Fruit fly (Drosophila melanogaster) whole organism, embryonic: ENCODE measurements around the gene Gr33a.

Experiments
- Abd-B ChIP-seq: fragments of 200-800 bp; sonication (Bioruptor generic); optimal IDR thresholded peaks from 2 replicates; lab custom pipeline; 2018; ENCODE audit warnings: missing biosample characterization, mild to moderate bottlenecking, missing genetic modification characterization, moderate library complexity
- CG10267 ChIP-seq: fragments of 200-800 bp; sonication (Bioruptor generic); optimal IDR thresholded peaks from 2 replicates; lab custom pipeline; 2018; ENCODE audit warnings: missing biosample characterization, mild to moderate bottlenecking, missing genetic modification characterization, moderate library complexity
- CG10321 ChIP-seq: fragments of 200-800 bp; sonication (Bioruptor generic); IDR thresholded peaks from 2 replicates; pipeline ENCODE4 v1.3.6; 2022; ENCODE audit warnings: missing biosample characterization, missing genetic modification characterization
- CG11456 ChIP-seq: fragments of 200-800 bp; sonication (Bioruptor generic); IDR thresholded peaks from 3 replicates; pipeline ENCODE4 v1.3.6; 2022; ENCODE audit warnings: missing biosample characterization, missing genetic modification characterization
- CG12744 ChIP-seq: fragments of 200-800 bp; sonication (Bioruptor generic); optimal IDR thresholded peaks from 2 replicates; lab custom pipeline; 2016; ENCODE audit warnings: missing biosample characterization, missing genetic modification characterization
- CG14667 ChIP-seq: fragments of 200-800 bp; sonication (Bioruptor generic); IDR thresholded peaks from 2 replicates; pipeline ENCODE4 v1.3.6; 2022; ENCODE audit warnings: missing biosample characterization, missing genetic modification characterization
- CG14965 ChIP-seq: fragments of 200-800 bp; sonication (Bioruptor generic); optimal IDR thresholded peaks from 2 replicates; lab custom pipeline; 2016; ENCODE audit warnings: missing biosample characterization, missing genetic modification characterization, borderline replicate concordance
- CG15696 ChIP-seq: fragments of 200-800 bp; sonication (Bioruptor generic); optimal IDR thresholded peaks from 2 replicates; lab custom pipeline; 2019; ENCODE audit warnings: missing biosample characterization, mild to moderate bottlenecking, missing genetic modification characterization, moderate library complexity
- CG17385 ChIP-seq: fragments of 200-800 bp; sonication (Bioruptor generic); optimal IDR thresholded peaks from 3 replicates; lab custom pipeline; 2018; ENCODE audit warnings: missing biosample characterization, mild to moderate bottlenecking, missing genetic modification characterization
- CG30020 ChIP-seq: fragments of 200-800 bp; optimal IDR thresholded peaks from 2 replicates; lab custom pipeline; 2019; ENCODE audit warnings: missing biosample characterization, mild to moderate bottlenecking, missing genetic modification characterization, moderate library complexity
- CG31365 ChIP-seq: fragments of 200-800 bp; sonication (Bioruptor generic); optimal IDR thresholded peaks from 2 replicates; lab custom pipeline; 2018; ENCODE audit warnings: missing biosample characterization, mild to moderate bottlenecking, missing genetic modification characterization
- CG3838 ChIP-seq: fragments of 200-800 bp; sonication (Bioruptor generic); optimal IDR thresholded peaks from 3 replicates; lab custom pipeline; 2016; ENCODE audit warnings: missing biosample characterization, missing genetic modification characterization
- CG6765 ChIP-seq: fragments of 200-800 bp; sonication (Bioruptor generic); optimal IDR thresholded peaks from 3 replicates; lab custom pipeline; 2017; ENCODE audit warnings: missing biosample characterization, mild to moderate bottlenecking, missing genetic modification characterization
- CG7357 ChIP-seq: fragments of 200-800 bp; sonication (Bioruptor generic); IDR thresholded peaks from 3 replicates; pipeline ENCODE4 v1.3.6; 2022; ENCODE audit warnings: missing biosample characterization, missing genetic modification characterization
- CG9797 ChIP-seq: fragments of 200-800 bp; sonication (Bioruptor generic); optimal IDR thresholded peaks from 3 replicates; lab custom pipeline; 2018; ENCODE audit warnings: missing biosample characterization, mild to moderate bottlenecking, missing genetic modification characterization
- Camta ChIP-seq: fragments of 200-800 bp; sonication (Bioruptor generic); optimal IDR thresholded peaks from 2 replicates; lab custom pipeline; 2016; ENCODE audit warnings: missing biosample characterization, missing genetic modification characterization
- Ets65A ChIP-seq: fragments of 200-800 bp; sonication (Bioruptor generic); peaks from one replicate; lab custom pipeline; 2016; ENCODE audit warnings: missing biosample characterization, missing genetic modification characterization
- Ets97D ChIP-seq: fragments of 200-800 bp; sonication (Bioruptor generic); optimal IDR thresholded peaks from 3 replicates; lab custom pipeline; 2016; ENCODE audit warnings: missing biosample characterization, missing genetic modification characterization
- HLH54F ChIP-seq: fragments of 200-800 bp; sonication (Bioruptor generic); optimal IDR thresholded peaks from 3 replicates; lab custom pipeline; 2016; ENCODE audit warnings: missing biosample characterization, missing genetic modification characterization
- MTF-1 ChIP-seq: fragments of 200-800 bp; sonication (Bioruptor generic); optimal IDR thresholded peaks from 2 replicates; lab custom pipeline; 2018; ENCODE audit warnings: missing biosample characterization, mild to moderate bottlenecking, missing genetic modification characterization, borderline replicate concordance
- Optix ChIP-seq: fragments of 200-800 bp; sonication (Bioruptor generic); IDR thresholded peaks from 3 replicates; pipeline ENCODE4 v1.3.6; 2022; ENCODE audit warnings: missing biosample characterization, missing genetic modification characterization
- PHDP ChIP-seq: fragments of 200-800 bp; sonication (Bioruptor generic); optimal IDR thresholded peaks from 3 replicates; lab custom pipeline; 2018; ENCODE audit warnings: missing biosample characterization, mild to moderate bottlenecking, missing genetic modification characterization, moderate library complexity
- Rfx ChIP-seq: fragments of 200-800 bp; sonication (Bioruptor generic); IDR thresholded peaks from 2 replicates; pipeline ENCODE4 v1.3.6; 2022; ENCODE audit warnings: missing biosample characterization, missing genetic modification characterization
- Taf1 ChIP-seq: fragments of 200-800 bp; sonication (Bioruptor generic); IDR thresholded peaks from 2 replicates; pipeline ENCODE4 v1.3.6; 2022; ENCODE audit warnings: missing biosample characterization, missing genetic modification characterization
- Trl ChIP-seq, 3 experiments: fragments of >200 bp in 2 of 3; fragments of 200-800 bp in 1 of 3; sonication (Bioruptor generic) in 1 of 3; optimal IDR thresholded peaks; 2 replicates in 1 of 3; 3 replicates in 2 of 3; lab custom pipeline; 2016 to 2017; ENCODE audit warnings: missing biosample characterization in 1 of 3, missing genetic modification characterization in 1 of 3
- br ChIP-seq: fragments of >200 bp; optimal IDR thresholded peaks from 2 replicates; lab custom pipeline; 2017
- caup ChIP-seq: fragments of 200-800 bp; sonication (Bioruptor generic); optimal IDR thresholded peaks from 3 replicates; lab custom pipeline; 2017; ENCODE audit warnings: missing biosample characterization, mild to moderate bottlenecking, missing genetic modification characterization, moderate library complexity; ENCODE audit not compliant: severe bottlenecking
- crc ChIP-seq: fragments of 200-800 bp; sonication (Bioruptor generic); optimal IDR thresholded peaks from 2 replicates; lab custom pipeline; 2016; ENCODE audit warnings: missing biosample characterization, missing genetic modification characterization
- cwo ChIP-seq: fragments of 200-800 bp; sonication (Bioruptor generic); optimal IDR thresholded peaks from 3 replicates; lab custom pipeline; 2017; ENCODE audit warnings: missing biosample characterization, missing genetic modification characterization, mild to moderate bottlenecking, moderate library complexity, missing genetic modification reagents
- dati ChIP-seq: fragments of 200-800 bp; sonication (Bioruptor generic); IDR thresholded peaks from 2 replicates; pipeline ENCODE4 v1.3.6; 2022; ENCODE audit warnings: missing biosample characterization, missing genetic modification characterization
- fu2 ChIP-seq: fragments of 200-800 bp; sonication (Bioruptor generic); optimal IDR thresholded peaks from 2 replicates; lab custom pipeline; 2016; ENCODE audit warnings: missing biosample characterization, missing genetic modification characterization
- gsb ChIP-seq: fragments of 200-800 bp; sonication (Bioruptor generic); IDR thresholded peaks from 2 replicates; pipeline ENCODE4 v1.3.6; 2022; ENCODE audit warnings: missing biosample characterization, missing genetic modification characterization
- inv ChIP-seq: fragments of 200-800 bp; sonication (Bioruptor generic); IDR thresholded peaks from 2 replicates; pipeline ENCODE4 v1.3.6; 2022; ENCODE audit warnings: missing biosample characterization, missing genetic modification characterization; ENCODE audit not compliant: partially characterized antibody
- jigr1 ChIP-seq: fragments of 200-800 bp; sonication (Bioruptor generic); IDR thresholded peaks from 3 replicates; pipeline ENCODE4 v1.3.6; 2022; ENCODE audit warnings: missing biosample characterization, missing genetic modification characterization
- ken ChIP-seq: fragments of 200-800 bp; sonication (Bioruptor generic); IDR thresholded peaks from 3 replicates; pipeline ENCODE4 v1.3.6; 2022; ENCODE audit warnings: missing biosample characterization, missing genetic modification characterization
- klu ChIP-seq: fragments of 200-800 bp; sonication (Bioruptor generic); IDR thresholded peaks from 2 replicates; pipeline ENCODE4 v1.3.6; 2022; ENCODE audit warnings: missing biosample characterization, missing genetic modification characterization
- nmo ChIP-seq: fragments of 200-800 bp; sonication (Bioruptor generic); optimal IDR thresholded peaks from 2 replicates; lab custom pipeline; 2018; ENCODE audit warnings: missing biosample characterization, mild to moderate bottlenecking, missing genetic modification characterization, moderate library complexity
- onecut ChIP-seq: fragments of 200-800 bp; sonication (Bioruptor generic); IDR thresholded peaks from 2 replicates; pipeline ENCODE4 v1.3.6; 2022; ENCODE audit warnings: missing biosample characterization, missing genetic modification characterization
- pho ChIP-seq: fragments of 200-800 bp; sonication (Bioruptor generic); optimal IDR thresholded peaks from 2 replicates; lab custom pipeline; 2016; ENCODE audit warnings: missing biosample characterization, missing genetic modification characterization
- ranshi ChIP-seq: fragments of 200-800 bp; sonication (Bioruptor generic); IDR thresholded peaks from 2 replicates; pipeline ENCODE4 v1.3.6; 2022; ENCODE audit warnings: missing biosample characterization, missing genetic modification characterization
- rib ChIP-seq: fragments of 200-800 bp; sonication (Bioruptor generic); IDR thresholded peaks from 2 replicates; pipeline ENCODE4 v1.3.6; 2022; ENCODE audit warnings: missing biosample characterization, missing genetic modification characterization
- scrt ChIP-seq: fragments of 200-800 bp; sonication (Bioruptor generic); optimal IDR thresholded peaks from 2 replicates; lab custom pipeline; 2018; ENCODE audit warnings: missing biosample characterization, mild to moderate bottlenecking, missing genetic modification characterization, moderate library complexity
- sd ChIP-seq: fragments of 200-800 bp; sonication (Bioruptor generic); optimal IDR thresholded peaks from 3 replicates; lab custom pipeline; 2018; ENCODE audit warnings: missing biosample characterization, mild to moderate bottlenecking, missing genetic modification characterization, moderate library complexity
- sens ChIP-seq: fragments of 200-800 bp; sonication (Bioruptor generic); peaks from one replicate; lab custom pipeline; 2016; ENCODE audit warnings: missing biosample characterization, missing genetic modification characterization
- sisA ChIP-seq: fragments of 200-800 bp; sonication (Bioruptor generic); IDR thresholded peaks from 2 replicates; pipeline ENCODE4 v1.3.6; 2022; ENCODE audit warnings: missing biosample characterization, missing genetic modification characterization
- sna ChIP-seq: fragments of 200-800 bp; sonication (Bioruptor generic); IDR thresholded peaks from 2 replicates; pipeline ENCODE4 v1.3.6; 2022; ENCODE audit warnings: missing biosample characterization, missing genetic modification characterization; ENCODE audit not compliant: partially characterized antibody
- stwl ChIP-seq: fragments of 200-800 bp; sonication (Bioruptor generic); optimal IDR thresholded peaks from 3 replicates; lab custom pipeline; 2018; ENCODE audit warnings: missing biosample characterization, mild to moderate bottlenecking, missing genetic modification characterization, moderate library complexity
- tin ChIP-seq: fragments of 200-800 bp; sonication (Bioruptor generic); optimal IDR thresholded peaks from 3 replicates; lab custom pipeline; 2016; ENCODE audit warnings: missing biosample characterization, missing genetic modification characterization
- tll ChIP-seq, 2 experiments: fragments of 200-800 bp in 1 of 2; fragments of >200 bp in 1 of 2; sonication (Bioruptor generic) in 1 of 2; optimal IDR thresholded peaks; 2 replicates each; lab custom pipeline; 2017 to 2019; ENCODE audit warnings: missing biosample characterization in 2 of 2, missing genetic modification characterization in 2 of 2, mild to moderate bottlenecking in 1 of 2, moderate library complexity in 1 of 2
- zen ChIP-seq: fragments of 200-800 bp; sonication (Bioruptor generic); optimal IDR thresholded peaks from 3 replicates; lab custom pipeline; 2018; ENCODE audit warnings: missing biosample characterization, mild to moderate bottlenecking, missing genetic modification characterization, moderate library complexity
- zf30C ChIP-seq: fragments of 200-800 bp; sonication (Bioruptor generic); optimal IDR thresholded peaks from 3 replicates; lab custom pipeline; 2018; ENCODE audit warnings: missing biosample characterization, mild to moderate bottlenecking, missing genetic modification characterization
- zfh1 ChIP-seq: fragments of 200-800 bp; sonication (Bioruptor generic); IDR thresholded peaks from 3 replicates; pipeline ENCODE4 v1.3.6; 2022; ENCODE audit warnings: missing biosample characterization, missing genetic modification characterization

Gene Gr33a

DNA sequence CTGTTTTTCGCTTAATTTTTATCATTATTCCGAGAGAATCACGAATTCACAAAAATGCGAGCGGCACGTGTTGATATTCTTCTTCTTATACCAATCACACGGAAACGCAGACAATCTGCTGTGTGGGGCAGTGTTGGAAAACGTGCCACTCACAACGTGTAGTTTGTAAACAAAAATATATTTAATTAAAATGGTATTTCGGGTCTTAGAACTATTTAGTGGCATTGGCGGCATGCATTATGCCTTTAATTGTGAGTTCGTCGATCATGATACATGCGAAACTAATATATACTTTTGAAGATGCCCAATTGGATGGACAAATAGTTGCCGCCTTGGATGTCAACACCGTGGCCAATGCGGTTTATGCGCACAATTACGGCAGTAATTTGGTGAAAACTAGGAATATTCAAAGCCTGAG is 41.4 kb upstream of the Gr33a start, which contains the start of the genes CG6712 and Mt2 (continued):
- TF ChIP-seq Abd-B (GFP tag; lab: Kevin White, UChicago) (no peak), rib (peak; percentile 38; the same call in 1 of the 2 replicates), br (no peak), CG11456 (GFP tag; lab: Robert Waterston, UW) (peak; percentile 18; the same call in 1 of the 3 replicates), crc (GFP tag; lab: Kevin White, UChicago) (no peak), CG3838 (GFP tag; lab: Kevin White, UChicago) (no peak), sna (GFP tag; lab: Robert Waterston, UW) (no peak), ranshi (GFP tag; lab: Robert Waterston, UW) (no peak), CG10267 (tag; lab: Kevin White, UChicago) (peak; percentile 92), CG30020 (tag; lab: Kevin White, UChicago) (no peak), Optix (GFP tag; lab: Robert Waterston, UW) (no peak), inv (GFP tag; lab: Robert Waterston, UW) (no peak), nmo (GFP tag; lab: Kevin White, UChicago) (peak; percentile 5), scrt (no peak), CG14965 (GFP tag; lab: Kevin White, UChicago) (no peak), tll (GFP tag; optimal IDR thresholded peaks at IDR 0.05; lab: Kevin White, UChicago) (no peak), gsb (GFP tag; lab: Robert Waterston, UW) (no peak), caup (GFP tag; lab: Kevin White, UChicago) (peak; percentile 30), CG31365 (tag; lab: Kevin White, UChicago) (no peak), sisA (GFP tag; lab: Robert Waterston, UW) (no peak), zf30C (GFP tag; lab: Kevin White, UChicago) (no peak), ken (GFP tag; lab: Robert Waterston, UW) (no peak), CG6765 (no peak), MTF-1 (GFP tag; lab: Kevin White, UChicago) (no peak), PHDP (no peak), CG7357 (GFP tag; lab: Robert Waterston, UW) (no peak), HLH54F (no peak), fu2 (GFP tag; lab: Kevin White, UChicago) (peak; percentile 37), zfh1 (GFP tag; lab: Robert Waterston, UW) (no peak), Ets97D (peak; percentile 37), zen (tag; lab: Kevin White, UChicago) (no peak), jigr1 (no peak), Rfx (GFP tag; lab: Robert Waterston, UW) (peak; percentile 55), sens (peak; percentile 88), CG17385 (peak; percentile 98), CG14667 (GFP tag; lab: Robert Waterston, UW) (no peak), Trl (optimal IDR thresholded peaks at IDR 0.05; lab: Kevin White, UChicago) (no peak), Trl (GFP tag; optimal IDR thresholded peaks at IDR 0.05; lab: Kevin White, UChicago) (no peak), tin (GFP tag; lab: Kevin White, UChicago) (no peak), pho (no peak), dati (no peak), Taf1 (GFP tag; lab: Robert Waterston, UW) (no peak), CG15696 (tag; lab: Kevin White, UChicago) (no peak), CG12744 (no peak), Ets65A (GFP tag; lab: Kevin White, UChicago) (no peak), onecut (GFP tag; lab: Robert Waterston, UW) (0 out of 2 replicates have a peak, but pooled peaks have one; percentile 8), klu (GFP tag; lab: Robert Waterston, UW) (no peak), CG10321 (GFP tag; lab: Robert Waterston, UW) (no peak), Camta (GFP tag; lab: Kevin White, UChicago) (no peak), sd (tag; lab: Kevin White, UChicago) (peak; percentile 68), cwo (GFP tag; lab: Kevin White, UChicago) (peak; percentile 93), CG9797 (GFP tag; lab: Kevin White, UChicago) (peak; percentile 10), stwl (peak; percentile 64)
